Fruit fly (Drosophila melanogaster) whole organism, embryonic: Measurements from ENCODE around the gene CG43346.

Experiments used
- ATbp ChIP-seq: fragments of 200-800 bp; sonication (Bioruptor generic); optimal IDR thresholded peaks from 2 replicates; lab custom pipeline; 2017; ENCODE audit warnings: missing biosample characterization, mild to moderate bottlenecking, missing genetic modification characterization, missing genetic modification reagents
- Abd-B ChIP-seq: fragments of 200-800 bp; sonication (Bioruptor generic); optimal IDR thresholded peaks from 2 replicates; lab custom pipeline; 2018; ENCODE audit warnings: missing biosample characterization, mild to moderate bottlenecking, missing genetic modification characterization, moderate library complexity
- Asciz ChIP-seq: fragments of 200-800 bp; sonication (Bioruptor generic); optimal IDR thresholded peaks from 2 replicates; lab custom pipeline; 2017; ENCODE audit warnings: missing biosample characterization, mild to moderate bottlenecking, missing genetic modification characterization, missing genetic modification reagents
- Atf6 ChIP-seq: fragments of 200-800 bp; sonication (Bioruptor generic); IDR thresholded peaks from 2 replicates; pipeline ENCODE4 v1.3.6; 2022; ENCODE audit warnings: missing biosample characterization, missing genetic modification characterization
- B-H1 ChIP-seq: fragments of 200-800 bp; sonication (Bioruptor generic); IDR thresholded peaks from 3 replicates; pipeline ENCODE4 v1.3.6; 2022; ENCODE audit warnings: missing biosample characterization, missing genetic modification characterization
- B-H2 ChIP-seq: fragments of 200-800 bp; sonication (Bioruptor generic); optimal IDR thresholded peaks from 2 replicates; lab custom pipeline; 2018; ENCODE audit warnings: missing biosample characterization, mild to moderate bottlenecking, missing genetic modification characterization
- C15 ChIP-seq: fragments of 200-800 bp; sonication (Bioruptor generic); IDR thresholded peaks from 3 replicates; pipeline ENCODE4 v1.3.6; 2022; ENCODE audit warnings: missing biosample characterization, missing genetic modification characterization
- CG10321 ChIP-seq: fragments of 200-800 bp; sonication (Bioruptor generic); IDR thresholded peaks from 2 replicates; pipeline ENCODE4 v1.3.6; 2022; ENCODE audit warnings: missing biosample characterization, missing genetic modification characterization
- CG10431 ChIP-seq: fragments of 200-800 bp; sonication (Bioruptor generic); optimal IDR thresholded peaks from 3 replicates; lab custom pipeline; 2018; ENCODE audit warnings: missing biosample characterization, mild to moderate bottlenecking, missing genetic modification characterization
- CG14014 ChIP-seq: fragments of 200-800 bp; sonication (Bioruptor generic); IDR thresholded peaks from 2 replicates; pipeline ENCODE4 v1.3.6; 2022; ENCODE audit warnings: missing biosample characterization, missing genetic modification characterization
- CG17186 ChIP-seq: fragments of 200-800 bp; sonication (Bioruptor generic); optimal IDR thresholded peaks from 3 replicates; lab custom pipeline; 2017; ENCODE audit warnings: missing biosample characterization, missing genetic modification reagents, missing genetic modification characterization
- CG17359 ChIP-seq: fragments of 200-800 bp; sonication (Bioruptor generic); optimal IDR thresholded peaks from 3 replicates; lab custom pipeline; 2018; ENCODE audit warnings: missing biosample characterization, mild to moderate bottlenecking, missing genetic modification characterization, moderate library complexity
- CG17829 ChIP-seq: fragments of 200-800 bp; optimal IDR thresholded peaks from 2 replicates; lab custom pipeline; 2019; ENCODE audit warnings: missing biosample characterization, mild to moderate bottlenecking, missing genetic modification characterization, moderate library complexity
- CG1832 ChIP-seq: fragments of 200-800 bp; sonication (Bioruptor generic); optimal IDR thresholded peaks from 2 replicates; lab custom pipeline; 2017; ENCODE audit warnings: missing biosample characterization, mild to moderate bottlenecking, missing genetic modification characterization, inconsistent platforms
- CG2129 ChIP-seq: fragments of 200-800 bp; sonication (Bioruptor generic); IDR thresholded peaks from 2 replicates; pipeline ENCODE4 v1.3.6; 2022; ENCODE audit warnings: missing biosample characterization, missing genetic modification characterization; ENCODE audit not compliant: partially characterized antibody
- CG3281 ChIP-seq: fragments of 200-800 bp; sonication (Bioruptor generic); optimal IDR thresholded peaks from 3 replicates; lab custom pipeline; 2017; ENCODE audit warnings: missing biosample characterization, mild to moderate bottlenecking, missing genetic modification characterization
- CG3407 ChIP-seq: fragments of 200-800 bp; sonication (Bioruptor generic); optimal IDR thresholded peaks from 2 replicates; lab custom pipeline; 2018; ENCODE audit warnings: missing biosample characterization, mild to moderate bottlenecking, missing genetic modification characterization
- CG3995 ChIP-seq: fragments of 200-800 bp; sonication (Bioruptor generic); optimal IDR thresholded peaks from 3 replicates; lab custom pipeline; 2016; ENCODE audit warnings: missing biosample characterization, missing genetic modification characterization
- CG5953 ChIP-seq: fragments of 200-800 bp; sonication (Bioruptor generic); IDR thresholded peaks from 2 replicates; pipeline ENCODE4 v1.3.6; 2022; ENCODE audit warnings: missing biosample characterization, missing genetic modification characterization
- CG6272 ChIP-seq: fragments of 200-800 bp; sonication (Bioruptor generic); IDR thresholded peaks from 2 replicates; pipeline ENCODE4 v1.3.6; 2022; ENCODE audit warnings: missing biosample characterization, missing genetic modification characterization
- CG7928 ChIP-seq: fragments of 200-800 bp; sonication (Bioruptor generic); optimal IDR thresholded peaks from 2 replicates; lab custom pipeline; 2017; ENCODE audit warnings: missing biosample characterization, mild to moderate bottlenecking, missing genetic modification characterization
- CG9932 ChIP-seq: fragments of 200-800 bp; sonication (Bioruptor generic); IDR thresholded peaks from 2 replicates; pipeline ENCODE4 v1.3.6; 2022; ENCODE audit warnings: missing biosample characterization, missing genetic modification characterization
- Camta ChIP-seq: fragments of 200-800 bp; sonication (Bioruptor generic); optimal IDR thresholded peaks from 2 replicates; lab custom pipeline; 2016; ENCODE audit warnings: missing biosample characterization, missing genetic modification characterization
- Dek ChIP-seq: fragments of 200-800 bp; sonication (Bioruptor generic); optimal IDR thresholded peaks from 3 replicates; lab custom pipeline; 2019; ENCODE audit warnings: missing biosample characterization, mild to moderate bottlenecking, missing genetic modification characterization, moderate library complexity
- Dip2 ChIP-seq: fragments of 200-800 bp; sonication (Bioruptor generic); IDR thresholded peaks from 2 replicates; pipeline ENCODE4 v1.3.6; 2022; ENCODE audit warnings: missing biosample characterization, missing genetic modification characterization
- Ets65A ChIP-seq: fragments of 200-800 bp; sonication (Bioruptor generic); peaks from one replicate; lab custom pipeline; 2016; ENCODE audit warnings: missing biosample characterization, missing genetic modification characterization
- HLH54F ChIP-seq: fragments of 200-800 bp; sonication (Bioruptor generic); optimal IDR thresholded peaks from 3 replicates; lab custom pipeline; 2016; ENCODE audit warnings: missing biosample characterization, missing genetic modification characterization
- HmgD ChIP-seq: fragments of 200-800 bp; sonication (Bioruptor generic); optimal IDR thresholded peaks from 3 replicates; lab custom pipeline; 2016; ENCODE audit warnings: missing biosample characterization, missing genetic modification characterization
- Rfx ChIP-seq: fragments of 200-800 bp; sonication (Bioruptor generic); IDR thresholded peaks from 2 replicates; pipeline ENCODE4 v1.3.6; 2022; ENCODE audit warnings: missing biosample characterization, missing genetic modification characterization
- Scr ChIP-seq: fragments of 200-800 bp; sonication (Bioruptor generic); IDR thresholded peaks from 2 replicates; pipeline ENCODE4 v1.3.6; 2022; ENCODE audit warnings: missing biosample characterization, missing genetic modification characterization; ENCODE audit not compliant: partially characterized antibody
- aop ChIP-seq: fragments of 200-800 bp; sonication (Bioruptor generic); IDR thresholded peaks from 2 replicates; pipeline ENCODE4 v1.3.6; 2022; ENCODE audit warnings: missing biosample characterization, missing genetic modification characterization
- bigmax ChIP-seq: fragments of 200-800 bp; sonication (Bioruptor generic); optimal IDR thresholded peaks from 2 replicates; lab custom pipeline; 2018; ENCODE audit warnings: missing biosample characterization, mild to moderate bottlenecking, missing genetic modification characterization
- cato ChIP-seq: fragments of 200-800 bp; sonication (Bioruptor generic); optimal IDR thresholded peaks from 2 replicates; lab custom pipeline; 2016; ENCODE audit warnings: missing biosample characterization, missing genetic modification characterization, borderline replicate concordance
- chn ChIP-seq: fragments of 200-800 bp; sonication (Bioruptor generic); optimal IDR thresholded peaks from 2 replicates; lab custom pipeline; 2016; ENCODE audit warnings: missing biosample characterization, missing genetic modification characterization
- crol ChIP-seq: fragments of 200-800 bp; sonication (Bioruptor generic); IDR thresholded peaks from 2 replicates; pipeline ENCODE4 v1.3.6; 2022; ENCODE audit warnings: missing biosample characterization, missing genetic modification characterization
- danr ChIP-seq: fragments of 200-800 bp; sonication (Bioruptor generic); IDR thresholded peaks from 2 replicates; pipeline ENCODE4 v1.3.6; 2022; ENCODE audit warnings: missing biosample characterization, missing genetic modification characterization
- dpn ChIP-seq, 2 experiments: fragments of 200-800 bp; sonication (Bioruptor generic); optimal IDR thresholded peaks; 3 replicates each; lab custom pipeline; 2016; ENCODE audit warnings: missing biosample characterization in 2 of 2, missing genetic modification characterization in 2 of 2
- fd96Cb ChIP-seq: fragments of 200-800 bp; sonication (Bioruptor generic); optimal IDR thresholded peaks from 2 replicates; lab custom pipeline; 2018; ENCODE audit warnings: missing biosample characterization, mild to moderate bottlenecking, missing genetic modification characterization, moderate library complexity
- gem ChIP-seq: fragments of 200-800 bp; sonication (Bioruptor generic); optimal IDR thresholded peaks from 2 replicates; lab custom pipeline; 2019; ENCODE audit warnings: missing biosample characterization, mild to moderate bottlenecking, missing genetic modification characterization, moderate library complexity
- gsb-n ChIP-seq: fragments of 200-800 bp; sonication (Bioruptor generic); optimal IDR thresholded peaks from 3 replicates; lab custom pipeline; 2018; ENCODE audit warnings: missing biosample characterization, mild to moderate bottlenecking, missing genetic modification characterization
- hbn ChIP-seq: fragments of 200-800 bp; sonication (Bioruptor generic); IDR thresholded peaks from 2 replicates; pipeline ENCODE4 v1.3.6; 2022; ENCODE audit warnings: missing biosample characterization, missing genetic modification characterization; ENCODE audit not compliant: partially characterized antibody
- inv ChIP-seq: fragments of 200-800 bp; sonication (Bioruptor generic); IDR thresholded peaks from 2 replicates; pipeline ENCODE4 v1.3.6; 2022; ENCODE audit warnings: missing biosample characterization, missing genetic modification characterization; ENCODE audit not compliant: partially characterized antibody
- nom ChIP-seq: fragments of 200-800 bp; sonication (Bioruptor generic); optimal IDR thresholded peaks from 2 replicates; lab custom pipeline; 2017; ENCODE audit warnings: missing biosample characterization, missing genetic modification characterization, mild to moderate bottlenecking, moderate library complexity, missing genetic modification reagents
- p53 ChIP-seq: fragments of 200-800 bp; sonication (Bioruptor generic); optimal IDR thresholded peaks from 2 replicates; lab custom pipeline; 2016; ENCODE audit warnings: missing biosample characterization, missing genetic modification characterization
- peb ChIP-seq: fragments of 200-800 bp; sonication (Bioruptor generic); IDR thresholded peaks from 2 replicates; pipeline ENCODE4 v1.3.6; 2022; ENCODE audit warnings: missing biosample characterization, missing genetic modification characterization
- ranshi ChIP-seq: fragments of 200-800 bp; sonication (Bioruptor generic); IDR thresholded peaks from 2 replicates; pipeline ENCODE4 v1.3.6; 2022; ENCODE audit warnings: missing biosample characterization, missing genetic modification characterization
- run ChIP-seq: fragments of 200-800 bp; sonication (Bioruptor generic); optimal IDR thresholded peaks from 3 replicates; lab custom pipeline; 2018; ENCODE audit warnings: missing biosample characterization, mild to moderate bottlenecking, missing genetic modification characterization
- sob ChIP-seq: fragments of 200-800 bp; sonication (Bioruptor generic); IDR thresholded peaks from 2 replicates; pipeline ENCODE4 v1.3.6; 2022; ENCODE audit warnings: missing biosample characterization, missing genetic modification characterization
- sqz ChIP-seq: fragments of 200-800 bp; sonication (Bioruptor generic); optimal IDR thresholded peaks from 3 replicates; lab custom pipeline; 2018; ENCODE audit warnings: missing biosample characterization, mild to moderate bottlenecking, missing genetic modification characterization
- stc ChIP-seq: fragments of 200-800 bp; sonication (Bioruptor generic); IDR thresholded peaks from 2 replicates; pipeline ENCODE4 v1.3.6; 2022; ENCODE audit warnings: missing biosample characterization, missing genetic modification characterization
- zf30C ChIP-seq: fragments of 200-800 bp; sonication (Bioruptor generic); optimal IDR thresholded peaks from 3 replicates; lab custom pipeline; 2018; ENCODE audit warnings: missing biosample characterization, mild to moderate bottlenecking, missing genetic modification characterization

CG43346 gene

dm6 chr2L:21158554-21158953 is 9.8 kb downstream of the CG43346 start, which contains the start of the genes Coq3 and Pld3 (continued):
- no peak for TF ChIP-seq Scr (GFP tag; lab: Robert Waterston, UW)
- peak; percentile 87 for TF ChIP-seq gem (tag; lab: Kevin White, UChicago)
- no peak for TF ChIP-seq inv (GFP tag; lab: Robert Waterston, UW)
- TF ChIP-seq CG7928 (GFP tag; lab: Kevin White, UChicago): peak; percentile 41
- peak; percentile 77 for TF ChIP-seq CG3995
- TF ChIP-seq CG6272: 0 out of 2 replicates have a peak, but pooled peaks have one; percentile 44
- peak; percentile 73 to 83 for TF ChIP-seq dpn (GFP tag; optimal IDR thresholded peaks at IDR 0.05; lab: Kevin White, UChicago)
- peak; percentile 61 for TF ChIP-seq gsb-n (tag; lab: Kevin White, UChicago)
- TF ChIP-seq p53 (GFP tag; lab: Kevin White, UChicago): no peak
- TF ChIP-seq B-H2 (GFP tag; lab: Kevin White, UChicago): peak; percentile 87
- peak; percentile 79 for TF ChIP-seq ranshi (GFP tag; lab: Robert Waterston, UW)
- TF ChIP-seq CG10321 (GFP tag; lab: Robert Waterston, UW): 0 out of 2 replicates have a peak, but pooled peaks have one; percentile 23
- peak; percentile 69; the same call in 1 of the 2 replicates for TF ChIP-seq stc (GFP tag; lab: Robert Waterston, UW)
- TF ChIP-seq ATbp (GFP tag; lab: Kevin White, UChicago): peak; percentile 68
- TF ChIP-seq CG2129: no peak
- no peak for TF ChIP-seq CG1832 (GFP tag; lab: Kevin White, UChicago)
- TF ChIP-seq CG14014 (GFP tag; lab: Robert Waterston, UW): peak; percentile 81
- TF ChIP-seq CG5953 (GFP tag; lab: Robert Waterston, UW): peak; percentile 61; the same call in 1 of the 2 replicates
- no peak for TF ChIP-seq zf30C (GFP tag; lab: Kevin White, UChicago)
- peak; percentile 56; the same call in 1 of the 2 replicates for TF ChIP-seq danr (GFP tag; lab: Robert Waterston, UW)
- peak; percentile 80 for TF ChIP-seq Asciz (GFP tag; lab: Kevin White, UChicago)
- TF ChIP-seq HmgD (GFP tag; lab: Kevin White, UChicago): no peak
- TF ChIP-seq Atf6 (GFP tag; lab: Robert Waterston, UW): peak; percentile 64
- peak; percentile 8 for TF ChIP-seq cato (GFP tag; lab: Kevin White, UChicago)
- TF ChIP-seq Dip2 (GFP tag; lab: Robert Waterston, UW): no peak
- TF ChIP-seq fd96Cb (tag; lab: Kevin White, UChicago): peak; percentile 76
- peak; percentile 59 for TF ChIP-seq Camta
- no peak for TF ChIP-seq hbn
- peak; percentile 61 for TF ChIP-seq bigmax (GFP tag; lab: Kevin White, UChicago)
- peak; percentile 63; the same call in 1 of the 2 replicates for TF ChIP-seq aop (GFP tag; lab: Robert Waterston, UW)
- TF ChIP-seq HLH54F (GFP tag; lab: Kevin White, UChicago): peak; percentile 71
- peak; percentile 95 for TF ChIP-seq Ets65A (GFP tag; lab: Kevin White, UChicago)
- TF ChIP-seq C15: no peak
- TF ChIP-seq chn: peak; percentile 73
- peak; percentile 60 for TF ChIP-seq Abd-B (GFP tag; lab: Kevin White, UChicago)
- TF ChIP-seq run: peak; percentile 46
- peak; percentile 18 for TF ChIP-seq CG17186 (GFP tag; lab: Kevin White, UChicago)
- TF ChIP-seq Dek: peak; percentile 73
- TF ChIP-seq CG10431 (GFP tag; lab: Kevin White, UChicago): peak; percentile 6
- TF ChIP-seq nom (GFP tag; lab: Kevin White, UChicago): peak; percentile 86
- TF ChIP-seq B-H1 (GFP tag; lab: Robert Waterston, UW): peak; percentile 61; the same call in 2 of the 3 replicates
- 0 out of 2 replicates have a peak, but pooled peaks have one; percentile 13 for TF ChIP-seq peb (GFP tag; lab: Robert Waterston, UW)
- TF ChIP-seq Rfx (GFP tag; lab: Robert Waterston, UW): peak; percentile 89
- TF ChIP-seq sqz: no peak
- TF ChIP-seq CG17829 (tag; lab: Kevin White, UChicago): peak; percentile 88
- peak; percentile 80 for TF ChIP-seq CG9932 (GFP tag; lab: Robert Waterston, UW)
- peak; percentile 84 for TF ChIP-seq CG3281 (GFP tag; lab: Kevin White, UChicago)
- peak; percentile 89 for TF ChIP-seq CG17359
- peak; percentile 83 for TF ChIP-seq sob
- TF ChIP-seq crol: no peak
- TF ChIP-seq CG3407 (GFP tag; lab: Kevin White, UChicago): peak; percentile 18
